Worm (Caenorhabditis elegans): ENCODE measurements around the gene tag-342.

The tag-342 gene

DNA sequence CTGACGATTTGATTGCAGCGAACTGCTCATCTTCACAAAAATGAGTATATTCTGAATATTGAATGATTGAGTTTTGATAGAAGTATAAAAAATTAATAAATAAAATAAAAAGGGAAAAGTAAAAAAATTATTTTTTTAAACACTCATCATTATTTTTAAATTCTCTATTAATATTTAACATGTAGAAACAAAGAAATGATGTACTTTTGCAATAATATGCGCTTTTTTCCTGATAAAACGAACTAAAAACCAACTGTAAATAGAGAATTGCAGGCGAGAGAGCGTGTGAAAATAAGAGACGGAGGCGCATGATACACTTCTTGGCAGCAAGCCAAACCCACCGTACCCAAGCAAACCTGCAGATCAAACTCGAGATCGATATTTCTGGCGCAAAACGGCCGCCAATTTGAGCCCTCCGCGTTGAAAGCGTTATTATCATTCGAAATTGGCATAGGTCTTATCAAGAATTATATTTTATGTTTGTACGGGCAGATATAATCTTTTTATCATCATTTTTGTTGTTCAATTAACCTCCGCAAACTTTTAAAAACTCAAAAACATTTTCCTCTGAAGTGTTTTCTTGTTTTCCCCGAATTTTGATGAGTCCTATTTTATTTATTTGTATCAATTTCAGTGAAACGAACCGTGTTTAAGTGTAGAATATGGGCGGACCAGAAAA, 11.8 kb upstream of the tag-342 start, which contains the start of the genes rheb-1 and spk-1:
rheb-1 (minus strand) TSS at position 51 of the 679 bp plus-strand sequence.
spk-1 (plus strand) TSS at position 629 of the 679 bp plus-strand sequence.
- no peak for TF ChIP-seq snpc-4 (tag; optimal IDR thresholded peaks at IDR 0.05)
- peak; percentile 79 for TF ChIP-seq mep-1 (tag; optimal IDR thresholded peaks at IDR 0.05)
- TF ChIP-seq bed-3 (GFP tag; optimal IDR thresholded peaks at IDR 0.05) = no peak
- peak; percentile 28 for TF ChIP-seq drap-1 (GFP tag; optimal IDR thresholded peaks at IDR 0.05)
- no peak for TF ChIP-seq blmp-1 (tag; optimal IDR thresholded peaks at IDR 0.05)
- no peak for TF ChIP-seq elt-1 (tag; optimal IDR thresholded peaks at IDR 0.05; ENCODE audit: borderline replicate concordance, insufficient read depth)
- no peak for TF ChIP-seq unc-39 (tag; optimal IDR thresholded peaks at IDR 0.05)
- peak; percentile 50 for TF ChIP-seq unc-120 (tag; optimal IDR thresholded peaks at IDR 0.05; ENCODE audit: poor library complexity, severe bottlenecking)
- no peak for TF ChIP-seq ceh-43 (GFP tag; optimal IDR thresholded peaks at IDR 0.05)
- peak; percentile 36 for TF ChIP-seq mls-2 (tag; optimal IDR thresholded peaks at IDR 0.05)
- peak; percentile 96 for TF ChIP-seq lsy-2 (tag; optimal IDR thresholded peaks at IDR 0.05)
- no peak for TF ChIP-seq sem-2 (GFP tag; optimal IDR thresholded peaks at IDR 0.05)
- peak; percentile 98 for TF ChIP-seq ceh-39 (tag; optimal IDR thresholded peaks at IDR 0.05)
- no peak for TF ChIP-seq ham-2 (GFP tag; optimal IDR thresholded peaks at IDR 0.05)
- no peak for TF ChIP-seq zip-8 (tag; optimal IDR thresholded peaks at IDR 0.05)
- no peak for TF ChIP-seq ceh-83 (GFP tag; optimal IDR thresholded peaks at IDR 0.05)
- TF ChIP-seq hlh-1 (tag; optimal IDR thresholded peaks at IDR 0.05) = peak; percentile 3
- TF ChIP-seq nhr-237 (tag; optimal IDR thresholded peaks at IDR 0.05) = peak; percentile 7
- TF ChIP-seq unc-62 (GFP tag; optimal IDR thresholded peaks at IDR 0.05) = peak; percentile 30
- TF ChIP-seq nhr-2 (tag; optimal IDR thresholded peaks at IDR 0.05) = peak; percentile 2
- no peak for TF ChIP-seq tbx-8 (GFP tag; optimal IDR thresholded peaks at IDR 0.05)
- no peak for TF ChIP-seq flh-1 (GFP tag; optimal IDR thresholded peaks at IDR 0.05)
- TF ChIP-seq sptf-1 (tag; optimal IDR thresholded peaks at IDR 0.05) = peak; percentile 69
- no peak for TF ChIP-seq M03D4.4 (tag; optimal IDR thresholded peaks at IDR 0.05)
- TF ChIP-seq ztf-11 (tag; optimal IDR thresholded peaks at IDR 0.05) = no peak
- no peak for TF ChIP-seq nhr-28 (tag; optimal IDR thresholded peaks at IDR 0.05)
- TF ChIP-seq lin-32 (GFP tag; optimal IDR thresholded peaks at IDR 0.05) = no peak
- peak; percentile 40 for TF ChIP-seq lin-13 (tag; optimal IDR thresholded peaks at IDR 0.05)
- peak; percentile 18 for TF ChIP-seq cnd-1 (tag; optimal IDR thresholded peaks at IDR 0.05)
- TF ChIP-seq nhr-12 (tag; optimal IDR thresholded peaks at IDR 0.05) = no peak
- TF ChIP-seq elt-3 (tag; optimal IDR thresholded peaks at IDR 0.05) = no peak
- no peak for TF ChIP-seq mab-5 (tag; optimal IDR thresholded peaks at IDR 0.05)
- TF ChIP-seq nhr-76 (tag; optimal IDR thresholded peaks at IDR 0.05) = no peak
- TF ChIP-seq ces-1 (GFP tag; optimal IDR thresholded peaks at IDR 0.05) = peak; percentile 45
- peak; percentile 81 for TF ChIP-seq pha-4 (tag; optimal IDR thresholded peaks at IDR 0.05)

DNA sequence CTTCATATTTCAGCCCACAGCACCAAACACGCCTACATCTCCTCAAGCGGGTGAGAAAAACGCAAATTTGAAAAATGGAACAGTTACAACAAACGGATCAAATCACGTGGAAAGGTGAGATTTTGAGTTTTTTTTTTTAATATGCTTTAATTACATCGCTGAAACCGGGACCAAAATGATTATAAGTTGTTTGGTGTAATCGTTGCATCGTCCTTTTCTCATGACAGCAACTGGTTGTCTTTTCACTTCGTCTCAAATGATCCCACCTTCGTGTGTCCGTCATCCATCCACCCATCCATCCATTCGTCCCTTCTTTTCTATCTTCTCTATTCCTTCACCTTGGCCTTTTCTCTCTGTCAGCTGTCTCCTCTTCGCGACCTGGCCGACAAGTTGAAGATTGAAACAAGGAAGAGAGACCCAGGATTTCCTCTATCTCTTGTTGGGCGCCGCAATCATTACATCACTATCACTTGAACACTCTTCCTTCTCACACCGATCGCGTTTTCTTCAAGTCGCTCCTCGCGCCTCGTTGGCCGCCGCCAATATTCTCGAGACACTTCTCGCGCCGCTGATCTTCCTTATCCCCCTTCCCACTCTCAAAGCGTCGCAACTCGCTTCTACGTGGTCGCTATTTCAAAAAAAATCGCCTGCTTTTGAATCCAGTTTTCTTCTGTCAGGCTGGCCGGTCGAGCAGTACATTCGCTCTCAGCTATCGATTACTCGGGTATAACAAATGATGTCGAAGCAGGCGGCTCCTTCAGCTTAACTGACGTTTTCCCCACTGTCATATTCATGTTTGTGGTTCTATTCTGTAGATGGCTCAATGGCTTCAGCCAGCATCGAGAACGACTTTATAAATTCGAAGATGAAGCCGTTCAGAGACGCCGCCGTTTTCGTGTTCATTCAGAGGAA, 10.5 kb upstream of the tag-342 start:
- TF ChIP-seq unc-120 (tag; optimal IDR thresholded peaks at IDR 0.05; ENCODE audit: poor library complexity, severe bottlenecking) (peak; percentile 57), hlh-1 (tag; optimal IDR thresholded peaks at IDR 0.05) (peak; percentile 88), ceh-83 (GFP tag; optimal IDR thresholded peaks at IDR 0.05) (no peak), nhr-12 (tag; optimal IDR thresholded peaks at IDR 0.05) (no peak), unc-62 (GFP tag; optimal IDR thresholded peaks at IDR 0.05) (peak; percentile 89)
